Fruit fly (Drosophila melanogaster): Measurements from ENCODE around the gene CG33995.

The CG33995 gene

dm6 chr2L:4997401-4998259 is 45.4 kb upstream of the CG33995 start (continued):
- TF ChIP-seq twi (tag; optimal IDR thresholded peaks at IDR 0.05) (peak; percentile 96), Tbp (GFP tag; optimal IDR thresholded peaks at IDR 0.05) (no peak), Nf-YA (GFP tag; IDR thresholded peaks at IDR 0.05) (peak; percentile 98), Lim3 (GFP tag; IDR thresholded peaks at IDR 0.05) (peak; percentile 99; the same call in 1 of the 2 replicates), Dek (tag; optimal IDR thresholded peaks at IDR 0.05) (peak; percentile 98), dpn (GFP tag; optimal IDR thresholded peaks at IDR 0.05) (peak; percentile 99), dmrt99B (tag; optimal IDR thresholded peaks at IDR 0.05) (peak; percentile 99), gsb (GFP tag; IDR thresholded peaks at IDR 0.05) (peak; percentile 98), dm (GFP tag; optimal IDR thresholded peaks at IDR 0.05) (peak; percentile 98), ase (GFP tag; IDR thresholded peaks at IDR 0.05) (peak; percentile 100), Poxn (GFP tag; IDR thresholded peaks at IDR 0.05) (peak; percentile 96), tio (GFP tag; optimal IDR thresholded peaks at IDR 0.05) (peak; percentile 99), HmgZ (tag; optimal IDR thresholded peaks at IDR 0.05) (peak; percentile 99), CG16815 (GFP tag; optimal IDR thresholded peaks at IDR 0.05) (peak; percentile 99), Awh (GFP tag; IDR thresholded peaks at IDR 0.05) (peak; percentile 99), CG16813 (GFP tag; IDR thresholded peaks at IDR 0.05; ENCODE audit: partially characterized antibody) (peak; percentile 65), CG12071 (GFP tag; optimal IDR thresholded peaks at IDR 0.05) (peak; percentile 99), Ets65A (GFP tag) (peak; percentile 100), luna (GFP tag; optimal IDR thresholded peaks at IDR 0.05) (peak; percentile 98), CG9876 (GFP tag; optimal IDR thresholded peaks at IDR 0.05) (peak; percentile 99), Doc2 (GFP tag; IDR thresholded peaks at IDR 0.05) (peak; percentile 98), trh (GFP tag; optimal IDR thresholded peaks at IDR 0.05) (peak; percentile 98), sc (optimal IDR thresholded peaks at IDR 0.05) (no peak), sc (GFP tag; optimal IDR thresholded peaks at IDR 0.05) (peak; percentile 99), maf-S (GFP tag; optimal IDR thresholded peaks at IDR 0.05) (peak; percentile 99), HLH54F (GFP tag; optimal IDR thresholded peaks at IDR 0.05) (peak; percentile 99), CG4328 (GFP tag; optimal IDR thresholded peaks at IDR 0.05) (peak; percentile 98), ab (GFP tag; optimal IDR thresholded peaks at IDR 0.05) (peak; percentile 97), hbn (GFP tag; IDR thresholded peaks at IDR 0.05; ENCODE audit: partially characterized antibody) (peak; percentile 15; the same call in 1 of the 2 replicates), NfI (GFP tag; optimal IDR thresholded peaks at IDR 0.05) (peak; percentile 99), pita (GFP tag; optimal IDR thresholded peaks at IDR 0.05) (no peak), nau (GFP tag; optimal IDR thresholded peaks at IDR 0.05) (peak; percentile 98), CG9437 (GFP tag; optimal IDR thresholded peaks at IDR 0.05) (peak; percentile 97), corto (GFP tag; optimal IDR thresholded peaks at IDR 0.05) (peak; percentile 95), CG12942 (GFP tag; optimal IDR thresholded peaks at IDR 0.05) (peak; percentile 99), ind (GFP tag; optimal IDR thresholded peaks at IDR 0.05) (peak; percentile 99), seq (GFP tag; IDR thresholded peaks at IDR 0.05) (peak; percentile 99), CG9609 (GFP tag; optimal IDR thresholded peaks at IDR 0.05) (peak; percentile 99), jing (GFP tag; optimal IDR thresholded peaks at IDR 0.05) (peak; percentile 99), scrt (GFP tag; optimal IDR thresholded peaks at IDR 0.05) (peak; percentile 95), CG8944 (GFP tag; optimal IDR thresholded peaks at IDR 0.05) (peak; percentile 99), en (GFP tag; optimal IDR thresholded peaks at IDR 0.05) (peak; percentile 99), Rfx (GFP tag; IDR thresholded peaks at IDR 0.05) (peak; percentile 100), Xbp1 (GFP tag; optimal IDR thresholded peaks at IDR 0.05) (peak; percentile 99), gt (GFP tag; IDR thresholded peaks at IDR 0.05) (peak; percentile 98), Atf6 (GFP tag; IDR thresholded peaks at IDR 0.05) (peak; percentile 99), CG6791 (GFP tag; IDR thresholded peaks at IDR 0.05; ENCODE audit: partially characterized antibody) (peak; percentile 60; the same call in 1 of the 3 replicates), CG12744 (GFP tag; optimal IDR thresholded peaks at IDR 0.05) (peak; percentile 99), cato (GFP tag; optimal IDR thresholded peaks at IDR 0.05; ENCODE audit: borderline replicate concordance) (peak; percentile 99), cas (GFP tag; IDR thresholded peaks at IDR 0.05) (peak; percentile 98)

Data from whole organism, embryonic.